Worm (Caenorhabditis elegans): ENCODE data around the gene pink-1.

The pink-1 gene

ce11 chrII:5373275-5374047 is 22.0 kb downstream of the pink-1 start, which contains the start of the genes agt-2 and F09E5.3:
Gene agt-2, minus strand, starts transcription at chrII:5373827.
Gene F09E5.3, plus strand, starts transcription at chrII:5373997.
- TF ChIP-seq Y5F2A.4 (GFP tag; optimal IDR thresholded peaks at IDR 0.05) (peak; percentile 9), egl-43 (GFP tag; IDR thresholded peaks at IDR 0.05) (no peak), ceh-20 (GFP tag; IDR thresholded peaks at IDR 0.05) (peak; percentile 85), nhr-77 (tag; optimal IDR thresholded peaks at IDR 0.05) (peak; percentile 82), skn-1 (tag; optimal IDR thresholded peaks at IDR 0.05) (no peak), madf-9 (GFP tag; conservative IDR thresholded peaks at IDR 0.05) (0 out of 2 replicates have a peak, but pooled peaks have one; percentile 17), aha-1 (tag) (peak; percentile 86), lin-38 (GFP tag; IDR thresholded peaks at IDR 0.05) (peak; percentile 86), fkh-10 (GFP tag; optimal IDR thresholded peaks at IDR 0.05) (peak; percentile 86), lin-29 (GFP tag; IDR thresholded peaks at IDR 0.05) (peak; percentile 51; the same call in 1 of the 2 replicates), nhr-102 (tag; optimal IDR thresholded peaks at IDR 0.05) (peak; percentile 79), F44E2.7 (GFP tag; IDR thresholded peaks at IDR 0.05) (no peak), daf-12 (tag; optimal IDR thresholded peaks at IDR 0.05) (no peak), dve-1 (tag; optimal IDR thresholded peaks at IDR 0.05; ENCODE audit: insufficient read depth) (peak; percentile 91), mes-2 (tag; optimal IDR thresholded peaks at IDR 0.05; ENCODE audit: poor library complexity, severe bottlenecking) (peak; percentile 93), hmg-1.1 (GFP tag; IDR thresholded peaks at IDR 0.05) (peak; percentile 73; the same call in 1 of the 2 replicates), sdz-12 (GFP tag; optimal IDR thresholded peaks at IDR 0.05) (no peak), lsy-2 (tag; optimal IDR thresholded peaks at IDR 0.05) (peak; percentile 68 to 96), nhr-28 (tag; optimal IDR thresholded peaks at IDR 0.05) (peak; percentile 34), nhr-42 (GFP tag; IDR thresholded peaks at IDR 0.05) (0 out of 2 replicates have a peak, but pooled peaks have one; percentile 17), lin-15B (tag; optimal IDR thresholded peaks at IDR 0.05) (no peak), duxl-1 (tag; optimal IDR thresholded peaks at IDR 0.05; ENCODE audit: poor library complexity) (peak; percentile 58), dpl-1 (GFP tag; optimal IDR thresholded peaks at IDR 0.05) (peak; percentile 87), unc-62 (GFP tag; optimal IDR thresholded peaks at IDR 0.05 in 1 of 2) (peak in 1 of 2 experiments; percentile 88), unc-62 (tag; optimal IDR thresholded peaks at IDR 0.05) (no peak), Y105C5A.15 (GFP tag; IDR thresholded peaks at IDR 0.05) (no peak), zfp-3 (GFP tag; conservative IDR thresholded peaks at IDR 0.05) (peak; percentile 74), cey-2 (tag; optimal IDR thresholded peaks at IDR 0.05; ENCODE audit: borderline replicate concordance, insufficient read depth) (no peak), hlh-11 (tag; optimal IDR thresholded peaks at IDR 0.05) (peak; percentile 83), T20F7.1 (GFP tag; optimal IDR thresholded peaks at IDR 0.05) (peak; percentile 80), T26A8.4 (GFP tag; IDR thresholded peaks at IDR 0.05) (peak; percentile 90), ztf-7 (tag; optimal IDR thresholded peaks at IDR 0.05) (peak; percentile 47), zfp-2 (tag; optimal IDR thresholded peaks at IDR 0.05) (peak; percentile 23), daf-16 (GFP tag; optimal IDR thresholded peaks at IDR 0.05) (peak in 1 of 2 experiments; percentile 19), daf-16 (tag; optimal IDR thresholded peaks at IDR 0.05) (peak; percentile 19), pqm-1 (tag; optimal IDR thresholded peaks at IDR 0.05) (peak; percentile 74), F37D6.2 (tag; optimal IDR thresholded peaks at IDR 0.05) (peak; percentile 83), dmd-9 (GFP tag; IDR thresholded peaks at IDR 0.05) (no peak), tra-1 (GFP tag; IDR thresholded peaks at IDR 0.05) (peak; percentile 47), ces-1 (GFP tag; optimal IDR thresholded peaks at IDR 0.05) (peak; percentile 32), R02D3.7 (tag; optimal IDR thresholded peaks at IDR 0.05) (no peak), spr-1 (tag; optimal IDR thresholded peaks at IDR 0.05) (peak; percentile 80), lin-39 (tag; optimal IDR thresholded peaks at IDR 0.05) (no peak), unc-130 (GFP tag; optimal IDR thresholded peaks at IDR 0.05) (peak; percentile 27), daf-19 (GFP tag; conservative IDR thresholded peaks at IDR 0.05) (peak; percentile 79; the same call in 1 of the 2 replicates), mep-1 (tag; optimal IDR thresholded peaks at IDR 0.05) (peak; percentile 95), F10B5.3 (tag; optimal IDR thresholded peaks at IDR 0.05) (peak; percentile 65), hlh-30 (tag; optimal IDR thresholded peaks at IDR 0.05; ENCODE audit: insufficient read depth) (peak; percentile 81), nhr-25 (tag; optimal IDR thresholded peaks at IDR 0.05; ENCODE audit: borderline replicate concordance, insufficient read depth) (peak; percentile 73)

Data from whole organism, L4 larva.